Fruit fly (Drosophila melanogaster): ENCODE data around the gene Col4a1.

dm6 chr2L:5028091-5028490 is 1.3 kb upstream of the Col4a1 start, which contains the start of gene vkg:
- TF ChIP-seq CG8478 (optimal IDR thresholded peaks at IDR 0.05) (no peak), CTCF (optimal IDR thresholded peaks at IDR 0.05) (no peak)

Measured in S2 (cell line).